Worm (Caenorhabditis elegans) whole organism, L4 larva: ENCODE measurements around the gene sri-38.
A peak's percentile ranks its signal among the peaks of the same experiment; 100 is the strongest.

ENCODE experiments used
- R02D3.7 ChIP-seq: fragments of 150-350 bp; sonication (generic microtip); optimal IDR thresholded peaks from 3 replicates; lab custom pipeline; 2014; ENCODE audit warnings: missing biosample characterization, missing genetic modification characterization
- Y5F2A.4 ChIP-seq: fragments of 200-800 bp; sonication (Bioruptor generic); optimal IDR thresholded peaks from 2 replicates; lab custom pipeline; 2018; ENCODE audit warnings: mild to moderate bottlenecking, missing genetic modification characterization, missing compliant biosample characterization
- dpl-1 ChIP-seq: fragments of 150-350 bp; optimal IDR thresholded peaks from 2 replicates; lab custom pipeline; 2014; ENCODE audit warnings: missing biosample characterization, missing genetic modification reagents, missing genetic modification characterization
- mdl-1 ChIP-seq, 2 experiments: fragments of 150-350 bp in 1 of 2; sonication (generic microtip) in 1 of 2; optimal IDR thresholded peaks; 2 replicates each; lab custom pipeline; 2014 to 2017; ENCODE audit warnings: missing biosample characterization in 2 of 2, missing genetic modification characterization in 2 of 2
- nhr-77 ChIP-seq: fragments of 150-350 bp; optimal IDR thresholded peaks from 2 replicates; lab custom pipeline; 2014; ENCODE audit warnings: missing biosample characterization, missing genetic modification characterization

DNA sequence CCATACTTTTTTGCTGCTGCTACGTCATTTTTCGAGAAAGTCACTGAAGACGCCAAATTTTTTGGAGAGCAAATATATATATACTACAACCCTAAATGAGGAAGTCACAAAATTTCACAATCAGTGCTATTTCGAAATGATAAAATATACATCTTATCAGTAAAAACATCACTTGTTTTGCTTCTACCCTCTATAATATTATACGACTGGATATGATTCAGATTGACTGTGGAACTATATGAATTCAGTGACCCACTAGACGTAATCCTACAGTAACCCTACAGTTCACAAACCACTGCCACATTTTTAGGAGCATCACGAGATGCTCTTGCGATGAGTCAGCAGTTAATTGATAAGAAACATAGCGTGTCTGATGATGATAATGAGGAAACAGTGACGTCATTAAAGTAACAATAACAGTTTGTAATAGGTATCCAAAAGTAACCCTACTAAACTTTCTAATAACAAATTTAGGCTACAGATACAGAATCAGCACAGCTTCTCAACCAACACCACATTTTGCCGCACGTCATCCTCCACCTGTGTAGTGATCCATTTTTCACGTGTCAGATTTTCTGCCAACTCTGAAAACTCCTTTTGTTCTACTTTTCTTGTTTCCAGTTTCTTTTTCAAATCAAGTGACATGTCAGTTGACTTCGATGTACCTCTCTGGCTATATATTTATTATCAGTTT lies 23.7 kb upstream of the sri-38 start, which contains the start of the genes F33H12.7 and sri-39:
- TF ChIP-seq Y5F2A.4, result no peak
- no peak for TF ChIP-seq dpl-1 (GFP tag; lab: Kevin White, UChicago)
- no peak for TF ChIP-seq R02D3.7 (tag; lab: Kevin White, UChicago)
- TF ChIP-seq mdl-1 (tag; optimal IDR thresholded peaks at IDR 0.05; lab: Kevin White, UChicago), result no peak
- TF ChIP-seq nhr-77 (tag; lab: Kevin White, UChicago), result peak; percentile 38
